Worm (Caenorhabditis elegans) whole organism, L3 larva: ENCODE data around the gene sulp-7.

Experiments
- aly-2 ChIP-seq: fragments of 150-350 bp; optimal IDR thresholded peaks from 2 replicates; lab custom pipeline; 2014; ENCODE audit warnings: missing biosample characterization, missing genetic modification characterization
- ceh-28 ChIP-seq: fragments of 150-350 bp; optimal IDR thresholded peaks from 2 replicates; lab custom pipeline; 2014; ENCODE audit warnings: missing biosample characterization, missing genetic modification reagents, missing genetic modification characterization
- daf-12 ChIP-seq: fragments of 150-350 bp; optimal IDR thresholded peaks from 2 replicates; lab custom pipeline; 2014; ENCODE audit warnings: missing biosample characterization, missing genetic modification reagents, missing genetic modification characterization
- egl-27 ChIP-seq: sonication (generic microtip); optimal IDR thresholded peaks from 4 replicates; lab custom pipeline; 2017; ENCODE audit warnings: missing biosample characterization, missing genetic modification reagents, missing genetic modification characterization
- fos-1 ChIP-seq: fragments of 150-350 bp; optimal IDR thresholded peaks from 2 replicates; lab custom pipeline; 2014; ENCODE audit warnings: missing biosample characterization, missing genetic modification characterization
- nhr-11 ChIP-seq: fragments of 150-350 bp; optimal IDR thresholded peaks from 2 replicates; lab custom pipeline; 2014; ENCODE audit warnings: missing biosample characterization, missing genetic modification characterization
- nhr-12 ChIP-seq: fragments of 150-350 bp; optimal IDR thresholded peaks from 2 replicates; lab custom pipeline; 2014; ENCODE audit warnings: missing biosample characterization, missing genetic modification characterization
- nhr-237 ChIP-seq: fragments of 150-350 bp; optimal IDR thresholded peaks from 2 replicates; lab custom pipeline; 2014; ENCODE audit warnings: missing biosample characterization, missing genetic modification characterization
- nhr-28 ChIP-seq: fragments of 150-350 bp; optimal IDR thresholded peaks from 2 replicates; lab custom pipeline; 2014; ENCODE audit warnings: missing biosample characterization, missing genetic modification characterization
- pha-4 ChIP-seq: fragments of 150-350 bp; optimal IDR thresholded peaks from 2 replicates; lab custom pipeline; 2014; ENCODE audit warnings: missing biosample characterization, missing genetic modification reagents, missing genetic modification characterization
- skn-1 ChIP-seq: fragments of 150-350 bp; optimal IDR thresholded peaks from 2 replicates; lab custom pipeline; 2014; ENCODE audit warnings: missing biosample characterization, missing genetic modification characterization
- unc-39 ChIP-seq: sonication (generic microtip); optimal IDR thresholded peaks from 4 replicates; lab custom pipeline; 2017; ENCODE audit warnings: missing biosample characterization, missing genetic modification characterization

- TF ChIP-seq egl-27 (tag; lab: Kevin White, UChicago) (no peak), ceh-28 (tag; lab: Kevin White, UChicago) (no peak), nhr-11 (no peak), daf-12 (tag; lab: Kevin White, UChicago) (no peak), pha-4 (tag; lab: Kevin White, UChicago) (no peak), nhr-12 (no peak), nhr-28 (no peak), skn-1 (tag; lab: Kevin White, UChicago) (no peak), nhr-237 (no peak), unc-39 (tag; lab: Kevin White, UChicago) (no peak), fos-1 (tag; lab: Kevin White, UChicago) (no peak), aly-2 (tag; lab: Kevin White, UChicago) (no peak)
These were observed 4.0 kb upstream of the sulp-7 start, which contains the start of gene W04G3.12 for ce11 chrX:11076491-11076890.
